Worm (Caenorhabditis elegans) whole organism, L1 larva: ENCODE results near the gene C02F5.3.

Source experiments
- blmp-1 ChIP-seq: fragments of 150-350 bp; optimal IDR thresholded peaks from 2 replicates; lab custom pipeline; 2014; ENCODE audit warnings: missing biosample characterization, missing genetic modification characterization
- fkh-8 ChIP-seq: sonication (generic microtip); optimal IDR thresholded peaks from 2 replicates; lab custom pipeline; 2016; ENCODE audit warnings: mild to moderate bottlenecking, missing genetic modification characterization, missing compliant biosample characterization

C02F5.3 gene

DNA sequence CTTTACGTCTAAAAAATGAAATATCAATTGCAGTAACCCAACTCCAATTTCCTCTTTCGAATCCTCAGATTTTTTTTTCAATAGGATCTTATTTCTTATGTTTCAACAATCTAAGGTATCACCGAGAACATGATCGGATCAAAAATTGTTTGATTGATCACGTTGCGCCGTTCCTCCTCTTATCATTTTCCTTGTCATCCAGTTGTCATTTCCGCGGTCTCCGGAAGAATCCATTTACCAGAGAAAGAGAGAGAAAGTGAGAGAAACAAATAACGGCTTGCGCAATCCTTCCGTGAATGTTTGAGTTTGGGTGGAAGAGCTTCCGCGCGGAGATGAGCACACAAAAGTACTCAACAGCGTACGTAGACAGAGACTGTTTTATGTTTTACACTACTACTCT, 47.6 kb downstream of the C02F5.3 start:
- peak; percentile 84 for TF ChIP-seq blmp-1 (tag; lab: Kevin White, UChicago)
- no peak for TF ChIP-seq fkh-8 (tag; lab: Kevin White, UChicago)
